Fruit fly (Drosophila melanogaster): ENCODE results near the gene fon.

- no peak for TF ChIP-seq CG10348 (GFP tag; IDR thresholded peaks at IDR 0.05)
- TF ChIP-seq gl (tag; optimal IDR thresholded peaks at IDR 0.05) = no peak
- TF ChIP-seq CG13204 (GFP tag; optimal IDR thresholded peaks at IDR 0.05) = no peak
- TF ChIP-seq fd96Ca (GFP tag; IDR thresholded peaks at IDR 0.05) = no peak
- TF ChIP-seq CG8301 (tag; optimal IDR thresholded peaks at IDR 0.05) = no peak
- TF ChIP-seq CG12605 (GFP tag; IDR thresholded peaks at IDR 0.05) = no peak
- no peak for TF ChIP-seq Pif1B (GFP tag; optimal IDR thresholded peaks at IDR 0.05)
- TF ChIP-seq CG32121 (GFP tag; IDR thresholded peaks at IDR 0.05) = no peak
- no peak for TF ChIP-seq CG9948 (tag; optimal IDR thresholded peaks at IDR 0.05)
Observed at dm6 chr2L:19366301-19366700, 19.7 kb downstream of the fon start.
